Worm (Caenorhabditis elegans) whole organism, young adult: ENCODE measurements around the gene F23D12.3.

Experiments
- dpl-1 ChIP-seq: fragments of 150-350 bp; optimal IDR thresholded peaks from 2 replicates; lab custom pipeline; 2014; ENCODE audit warnings: missing biosample characterization, missing genetic modification reagents, missing genetic modification characterization
- lin-26 ChIP-seq: fragments of 200-800 bp; sonication (Bioruptor generic); IDR thresholded peaks from 2 replicates; pipeline ENCODE4 v1.3.6; 2022; ENCODE audit warnings: missing genetic modification reagents, missing genetic modification characterization, missing compliant biosample characterization
- rpc-1 ChIP-seq, 2 experiments: fragments of 150-350 bp in 1 of 2; sonication (generic microtip) in 1 of 2; optimal IDR thresholded peaks; 2 replicates each; lab custom pipeline; 2014 to 2018; ENCODE audit warnings: missing biosample characterization in 1 of 2, missing genetic modification characterization in 1 of 2, missing genetic modification reagents in 1 of 2, missing genotype in 1 of 2
- snpc-4 ChIP-seq, 5 experiments: fragments of 150-350 bp in 1 of 5; sonication (generic microtip) in 4 of 5; optimal IDR thresholded peaks; 2 replicates each; lab custom pipeline; 2014 to 2018; ENCODE audit warnings: missing genetic modification characterization in 5 of 5, missing biosample characterization in 3 of 5, antibody characterized with exemption in 2 of 5, mild to moderate bottlenecking in 2 of 5, missing compliant biosample characterization in 2 of 5, missing genotype in 2 of 5, moderate library complexity in 2 of 5, missing genetic modification reagents in 1 of 5

ce11 chrX:14447498-14447897, 5.1 kb downstream of the F23D12.3 start:
- TF ChIP-seq rpc-1 (optimal IDR thresholded peaks at IDR 0.05; lab: Kevin White, UChicago) = no peak
- no peak for TF ChIP-seq rpc-1 (tag; optimal IDR thresholded peaks at IDR 0.05; lab: Kevin White, UChicago)
- no peak for TF ChIP-seq snpc-4 (GFP tag; optimal IDR thresholded peaks at IDR 0.05; lab: Kevin White, UChicago)
- TF ChIP-seq snpc-4 (tag; optimal IDR thresholded peaks at IDR 0.05; lab: Kevin White, UChicago) = no peak
- no peak for TF ChIP-seq dpl-1
- TF ChIP-seq lin-26 (GFP tag; lab: Robert Waterston, UW) = no peak
